Fruit fly (Drosophila melanogaster) whole organism, adult: ENCODE data around the gene Pdf.

Experiments
- CG11617 ChIP-seq: fragments of 200-800 bp; sonication (Bioruptor generic); optimal IDR thresholded peaks from 2 replicates; lab custom pipeline; 2017; ENCODE audit warnings: mild to moderate bottlenecking, missing biosample characterization, missing genetic modification reagents, missing genetic modification characterization
- CG5204 ChIP-seq: fragments of 200-800 bp; sonication (Bioruptor generic); optimal IDR thresholded peaks from 2 replicates; lab custom pipeline; 2016; ENCODE audit warnings: missing biosample characterization, missing genetic modification characterization
- CG7045 ChIP-seq: fragments of 200-800 bp; sonication (Bioruptor generic); optimal IDR thresholded peaks from 2 replicates; lab custom pipeline; 2017; ENCODE audit warnings: missing biosample characterization, mild to moderate bottlenecking, missing genetic modification characterization
- CG7101 ChIP-seq: fragments of 200-800 bp; sonication (Bioruptor generic); optimal IDR thresholded peaks from 2 replicates; lab custom pipeline; 2018; ENCODE audit warnings: missing biosample characterization, mild to moderate bottlenecking, missing genetic modification characterization, moderate library complexity
- Clk ChIP-seq: fragments of 200-800 bp; sonication (Bioruptor generic); optimal IDR thresholded peaks from 2 replicates; lab custom pipeline; 2017; ENCODE audit warnings: missing biosample characterization, missing genetic modification characterization
- Mnt ChIP-seq: fragments of 200-800 bp; sonication (Bioruptor generic); optimal IDR thresholded peaks from 2 replicates; lab custom pipeline; 2016; ENCODE audit warnings: missing biosample characterization, mild to moderate bottlenecking, missing genetic modification characterization
- cic ChIP-seq: fragments of 200-800 bp; sonication (Bioruptor generic); optimal IDR thresholded peaks from 2 replicates; lab custom pipeline; 2017; ENCODE audit warnings: missing biosample characterization, mild to moderate bottlenecking, missing genetic modification characterization, moderate library complexity
- cnc ChIP-seq, 2 experiments: fragments of >200 bp; optimal IDR thresholded peaks; 2 replicates each; lab custom pipeline; 2017
- kay ChIP-seq: fragments of 200-800 bp; sonication (Bioruptor generic); peaks from one replicate; lab custom pipeline; 2016; ENCODE audit warnings: missing biosample characterization, missing genetic modification characterization, borderline replicate concordance
- tj ChIP-seq: fragments of 200-800 bp; sonication (Bioruptor generic); optimal IDR thresholded peaks from 3 replicates; lab custom pipeline; 2017; ENCODE audit warnings: missing biosample characterization, mild to moderate bottlenecking, missing genetic modification characterization, moderate library complexity

DNA sequence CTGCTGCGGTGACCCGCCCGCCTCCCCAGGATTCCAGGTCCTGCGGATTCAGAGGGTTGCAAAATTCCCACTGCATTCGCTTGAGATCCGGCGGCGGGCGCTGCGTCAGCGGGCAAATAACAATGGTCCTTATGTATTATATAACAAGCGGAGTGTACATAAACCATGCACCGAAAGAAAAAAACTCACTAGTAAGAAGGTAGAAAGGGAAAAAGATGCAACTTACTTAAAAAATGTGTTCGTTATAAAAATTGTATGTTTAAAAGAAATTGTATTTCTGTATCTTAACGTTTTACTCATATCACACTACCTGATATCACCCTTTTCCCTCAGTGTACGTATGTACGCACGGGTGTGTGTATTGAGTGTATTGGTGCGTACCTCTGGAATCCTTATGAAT, 43.2 kb upstream of the Pdf start:
- no peak for TF ChIP-seq kay
- TF ChIP-seq tj (GFP tag; lab: Kevin White, UChicago), result no peak
- no peak for TF ChIP-seq CG7045 (GFP tag; lab: Kevin White, UChicago)
- no peak for TF ChIP-seq Clk (GFP tag; lab: Kevin White, UChicago)
- TF ChIP-seq CG11617 (GFP tag; lab: Kevin White, UChicago), result no peak
- TF ChIP-seq CG7101, result no peak
- no peak for TF ChIP-seq CG5204 (GFP tag; lab: Kevin White, UChicago)
- no peak for TF ChIP-seq Mnt (GFP tag; lab: Kevin White, UChicago)
- TF ChIP-seq cnc (optimal IDR thresholded peaks at IDR 0.05; lab: Kevin White, UChicago), result no peak
- no peak for TF ChIP-seq cic (GFP tag; lab: Kevin White, UChicago)
